Worm (Caenorhabditis elegans): ENCODE measurements around the gene H28G03.2.
A peak's percentile ranks its signal among the peaks of the same experiment; 100 is the strongest.

The H28G03.2 gene

ce11 chrX:5165037-5165436, 40.5 kb upstream of the H28G03.2 start, which contains the start of gene mans-3 (continued):
- TF ChIP-seq egl-43 (GFP tag; IDR thresholded peaks at IDR 0.05) (no peak), hlh-30 (tag; optimal IDR thresholded peaks at IDR 0.05; ENCODE audit: insufficient read depth) (peak; percentile 96), nhr-237 (tag; optimal IDR thresholded peaks at IDR 0.05) (no peak), nhr-6 (tag; optimal IDR thresholded peaks at IDR 0.05) (peak; percentile 94), dmd-9 (GFP tag; IDR thresholded peaks at IDR 0.05) (no peak), lsy-2 (tag; optimal IDR thresholded peaks at IDR 0.05) (peak; percentile 49 to 94), ceh-82 (tag; optimal IDR thresholded peaks at IDR 0.05) (no peak), lin-1 (GFP tag; IDR thresholded peaks at IDR 0.05) (peak; percentile 81), aha-1 (tag) (peak; percentile 96), daf-8 (GFP tag; IDR thresholded peaks at IDR 0.05) (no peak), zfp-2 (tag; optimal IDR thresholded peaks at IDR 0.05) (peak; percentile 17), ZK546.5 (tag; optimal IDR thresholded peaks at IDR 0.05) (peak in 1 of 2 experiments; percentile 13), gei-8 (GFP tag; optimal IDR thresholded peaks at IDR 0.05) (peak; percentile 15), tra-1 (GFP tag; IDR thresholded peaks at IDR 0.05) (peak; percentile 82), egl-27 (tag; optimal IDR thresholded peaks at IDR 0.05) (no peak), lin-29 (GFP tag; IDR thresholded peaks at IDR 0.05) (peak; percentile 73), skn-1 (tag; optimal IDR thresholded peaks at IDR 0.05) (no peak), hmg-1.1 (GFP tag; IDR thresholded peaks at IDR 0.05) (peak; percentile 90), nhr-76 (tag; optimal IDR thresholded peaks at IDR 0.05) (no peak), zfp-3 (GFP tag; conservative IDR thresholded peaks at IDR 0.05) (0 out of 2 replicates have a peak, but pooled peaks have one; percentile 18), ztf-7 (tag; optimal IDR thresholded peaks at IDR 0.05) (peak; percentile 25), lim-7 (GFP tag; IDR thresholded peaks at IDR 0.05) (no peak), attf-4 (tag; optimal IDR thresholded peaks at IDR 0.05) (peak; percentile 68), nhr-10 (tag; optimal IDR thresholded peaks at IDR 0.05) (no peak), cey-2 (tag; optimal IDR thresholded peaks at IDR 0.05; ENCODE audit: borderline replicate concordance, insufficient read depth) (peak; percentile 44), mxl-3 (GFP tag; optimal IDR thresholded peaks at IDR 0.05) (peak; percentile 100), dmd-6 (GFP tag; IDR thresholded peaks at IDR 0.05) (peak; percentile 95), madf-9 (GFP tag; conservative IDR thresholded peaks at IDR 0.05) (peak; percentile 68; the same call in 1 of the 2 replicates), duxl-1 (tag; optimal IDR thresholded peaks at IDR 0.05; ENCODE audit: poor library complexity) (peak; percentile 84), T20F7.1 (GFP tag; optimal IDR thresholded peaks at IDR 0.05) (peak; percentile 84), tag-97 (GFP tag; IDR thresholded peaks at IDR 0.05) (no peak), D1046.2 (GFP tag; IDR thresholded peaks at IDR 0.05) (no peak), nhr-48 (tag; optimal IDR thresholded peaks at IDR 0.05) (peak; percentile 91), nhr-41 (GFP tag; IDR thresholded peaks at IDR 0.05) (peak; percentile 38; the same call in 1 of the 2 replicates), mdl-1 (tag; optimal IDR thresholded peaks at IDR 0.05) (peak; percentile 92 to 100)

- TF ChIP-seq egl-43 (GFP tag; IDR thresholded peaks at IDR 0.05) (no peak), unc-62 (GFP tag; optimal IDR thresholded peaks at IDR 0.05 in 1 of 2) (peak in 1 of 2 experiments; percentile 77), unc-62 (tag; optimal IDR thresholded peaks at IDR 0.05) (no peak), daf-16 (GFP tag; optimal IDR thresholded peaks at IDR 0.05) (no peak), daf-16 (tag; optimal IDR thresholded peaks at IDR 0.05) (no peak), unc-130 (GFP tag; optimal IDR thresholded peaks at IDR 0.05) (no peak), set-16 (GFP tag; IDR thresholded peaks at IDR 0.05) (no peak), zfp-3 (GFP tag; conservative IDR thresholded peaks at IDR 0.05) (no peak)
Observed at ce11 chrX:5168770-5169169, 36.8 kb upstream of the H28G03.2 start.

All from whole organism, L4 larva.